Worm (Caenorhabditis elegans) whole organism, young adult: Measurements from ENCODE around the gene ddn-3.

Source experiments
- ama-1 ChIP-seq, 3 experiments: fragments of 150-350 bp in 1 of 3; sonication (generic microtip) in 2 of 3; optimal IDR thresholded peaks; 2 replicates each; lab custom pipeline; 2014 to 2018; ENCODE audit warnings: missing biosample characterization in 2 of 3, missing genetic modification characterization in 2 of 3, missing genetic modification reagents in 2 of 3
- him-1 ChIP-seq: sonication (generic microtip); optimal IDR thresholded peaks from 2 replicates; lab custom pipeline; 2016; ENCODE audit warnings: missing genotype, missing genetic modification reagents, missing genetic modification characterization, missing compliant biosample characterization
- nhr-90 ChIP-seq: sonication (generic microtip); optimal IDR thresholded peaks from 2 replicates; lab custom pipeline; 2016; ENCODE audit warnings: missing genotype, mild to moderate bottlenecking, missing genetic modification characterization, missing compliant biosample characterization
- unc-130 ChIP-seq: sonication (generic microtip); optimal IDR thresholded peaks from 2 replicates; lab custom pipeline; 2016; ENCODE audit warnings: missing genetic modification reagents, missing genetic modification characterization, missing compliant biosample characterization

DNA sequence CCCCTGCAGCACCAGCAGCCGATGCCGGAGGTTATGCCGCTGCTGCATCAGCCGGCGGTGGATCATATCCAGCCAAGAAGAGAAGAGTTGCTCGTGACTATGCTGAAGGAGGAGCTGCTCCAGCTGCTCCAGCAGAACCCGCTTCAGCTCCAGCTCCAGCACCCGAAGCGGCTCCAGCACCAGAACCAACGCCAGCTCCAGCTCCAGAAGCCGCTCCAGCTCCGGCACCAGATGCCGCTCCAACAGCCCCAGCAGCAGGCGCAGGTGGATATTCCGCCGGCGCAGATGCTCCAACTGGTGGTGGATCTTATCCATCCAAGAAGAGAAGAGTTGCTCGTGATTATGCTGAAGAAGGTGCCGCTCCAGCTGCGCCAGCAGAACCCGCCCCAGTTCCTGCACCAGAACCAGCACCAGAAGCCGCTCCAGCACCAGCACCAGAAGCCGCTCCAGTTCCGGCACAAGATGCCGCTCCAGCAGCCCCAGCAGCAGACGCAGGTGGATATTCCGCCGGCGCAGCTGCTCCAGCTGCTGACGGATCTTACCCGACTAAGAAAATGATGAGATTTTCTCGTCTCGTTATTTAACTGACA, 9.8 kb upstream of the ddn-3 start:
- TF ChIP-seq him-1, result no peak
- no peak for TF ChIP-seq nhr-90 (tag; lab: Kevin White, UChicago)
- no peak for TF ChIP-seq unc-130 (GFP tag; lab: Kevin White, UChicago)
- no peak for TF ChIP-seq ama-1 (optimal IDR thresholded peaks at IDR 0.05; lab: Kevin White, UChicago)
- no peak for TF ChIP-seq ama-1 (GFP tag; optimal IDR thresholded peaks at IDR 0.05; lab: Kevin White, UChicago)
